Fruit fly (Drosophila melanogaster): ENCODE results near the gene Scsalpha1.

The Scsalpha1 gene

dm6 chr3L:3770823-3771222, 43.2 kb upstream of the Scsalpha1 start (continued):
- TF ChIP-seq cg (GFP tag; optimal IDR thresholded peaks at IDR 0.05) (no peak), Scr (GFP tag; IDR thresholded peaks at IDR 0.05; ENCODE audit: partially characterized antibody) (no peak), psq (GFP tag; optimal IDR thresholded peaks at IDR 0.05) (no peak), kah (GFP tag; optimal IDR thresholded peaks at IDR 0.05) (no peak), GATAe (GFP tag; conservative IDR thresholded peaks at IDR 0.05) (no peak), Nf-YB (GFP tag; optimal IDR thresholded peaks at IDR 0.05) (no peak), Med (GFP tag) (peak; percentile 90), vnd (GFP tag; IDR thresholded peaks at IDR 0.05; ENCODE audit: partially characterized antibody) (no peak), stc (GFP tag; IDR thresholded peaks at IDR 0.05) (0 out of 2 replicates have a peak, but pooled peaks have one; percentile 11), bbx (GFP tag; IDR thresholded peaks at IDR 0.05; ENCODE audit: partially characterized antibody) (no peak), bsh (GFP tag; optimal IDR thresholded peaks at IDR 0.05) (no peak), D (optimal IDR thresholded peaks at IDR 0.05) (no peak), D (GFP tag; optimal IDR thresholded peaks at IDR 0.05) (no peak), CG8089 (GFP tag; optimal IDR thresholded peaks at IDR 0.05) (no peak), pita (GFP tag; optimal IDR thresholded peaks at IDR 0.05) (no peak), CG10209 (GFP tag; optimal IDR thresholded peaks at IDR 0.05) (peak; percentile 56), knrl (GFP tag; IDR thresholded peaks at IDR 0.05; ENCODE audit: partially characterized antibody) (no peak), CG15696 (tag; optimal IDR thresholded peaks at IDR 0.05) (no peak), ato (GFP tag; IDR thresholded peaks at IDR 0.05; ENCODE audit: partially characterized antibody) (no peak), Dek (tag; optimal IDR thresholded peaks at IDR 0.05) (peak; percentile 37), Atf-2 (GFP tag; optimal IDR thresholded peaks at IDR 0.05) (peak; percentile 29), ab (GFP tag; optimal IDR thresholded peaks at IDR 0.05) (no peak), lov (optimal IDR thresholded peaks at IDR 0.05) (no peak), lov (GFP tag; IDR thresholded peaks at IDR 0.05) (no peak), jigr1 (GFP tag; IDR thresholded peaks at IDR 0.05) (no peak), pros (GFP tag; optimal IDR thresholded peaks at IDR 0.05) (no peak), CG14965 (GFP tag; optimal IDR thresholded peaks at IDR 0.05; ENCODE audit: borderline replicate concordance) (no peak), rib (GFP tag; IDR thresholded peaks at IDR 0.05) (peak; percentile 45; the same call in 1 of the 2 replicates), dati (GFP tag; IDR thresholded peaks at IDR 0.05) (no peak), CG2712 (tag; optimal IDR thresholded peaks at IDR 0.05) (peak; percentile 5), Doc3 (GFP tag; IDR thresholded peaks at IDR 0.05; ENCODE audit: partially characterized antibody) (no peak), CG7786 (GFP tag; optimal IDR thresholded peaks at IDR 0.05) (peak; percentile 57), CG16815 (GFP tag; optimal IDR thresholded peaks at IDR 0.05) (no peak), corto (GFP tag; optimal IDR thresholded peaks at IDR 0.05) (no peak), Hr51 (GFP tag; optimal IDR thresholded peaks at IDR 0.05) (peak; percentile 18 to 72), CG11560 (tag; IDR thresholded peaks at IDR 0.05) (no peak), fu2 (GFP tag; optimal IDR thresholded peaks at IDR 0.05) (peak; percentile 54), CHES-1-like (GFP tag; optimal IDR thresholded peaks at IDR 0.05) (peak; percentile 27), tin (GFP tag; optimal IDR thresholded peaks at IDR 0.05) (peak; percentile 1), run (tag; optimal IDR thresholded peaks at IDR 0.05) (no peak), CG5953 (GFP tag; IDR thresholded peaks at IDR 0.05) (no peak), tll (GFP tag; optimal IDR thresholded peaks at IDR 0.05) (no peak), CG10462 (GFP tag; optimal IDR thresholded peaks at IDR 0.05) (no peak), pan (optimal IDR thresholded peaks at IDR 0.05) (no peak), pan (GFP tag; optimal IDR thresholded peaks at IDR 0.05 in 1 of 2, IDR thresholded peaks at IDR 0.05 in 1 of 2) (peak in 1 of 2 experiments; percentile 25), hkb (optimal IDR thresholded peaks at IDR 0.05) (no peak), hkb (GFP tag; IDR thresholded peaks at IDR 0.05) (peak; percentile 47), Six4 (GFP tag; optimal IDR thresholded peaks at IDR 0.05) (no peak), Hr39 (optimal IDR thresholded peaks at IDR 0.05) (no peak), CG15073 (GFP tag; optimal IDR thresholded peaks at IDR 0.05) (no peak), H2.0 (GFP tag; IDR thresholded peaks at IDR 0.05) (no peak), ara (GFP tag; IDR thresholded peaks at IDR 0.05) (no peak)

All from whole organism, embryonic.